Worm (Caenorhabditis elegans) whole organism, midembryonic: ENCODE data around the gene gei-6.

Experiments
- T22C8.4 ChIP-seq: fragments of 200-800 bp; sonication (Bioruptor generic); IDR thresholded peaks from 2 replicates; pipeline ENCODE4 v1.3.6; 2022; ENCODE audit warnings: missing genetic modification characterization, missing compliant biosample characterization
- cog-1 ChIP-seq: sonication (generic microtip); optimal IDR thresholded peaks from 2 replicates; lab custom pipeline; 2016; ENCODE audit warnings: missing genetic modification characterization, missing compliant biosample characterization
- flt-1 ChIP-seq: fragments of 200-800 bp; sonication (Bioruptor generic); IDR thresholded peaks from 2 replicates; pipeline ENCODE4 v1.3.6; 2022; ENCODE audit warnings: missing genetic modification characterization, missing compliant biosample characterization
- klf-2 ChIP-seq: fragments of 200-800 bp; sonication (Bioruptor generic); conservative IDR thresholded peaks from 2 replicates; pipeline ENCODE4 v1.3.6; 2022; ENCODE audit warnings: missing genetic modification reagents, missing genetic modification characterization, missing compliant biosample characterization
- med-1 ChIP-seq: sonication (generic microtip); optimal IDR thresholded peaks from 2 replicates; lab custom pipeline; 2017; ENCODE audit warnings: missing genetic modification characterization, mild to moderate bottlenecking, missing compliant biosample characterization, antibody characterized with exemption, missing genetic modification reagents; ENCODE audit not compliant: insufficient read depth
- ref-1 ChIP-seq: fragments of 200-800 bp; sonication (Bioruptor generic); conservative IDR thresholded peaks from 2 replicates; pipeline ENCODE4 v1.3.6; 2022; ENCODE audit warnings: missing genetic modification reagents, missing genetic modification characterization, missing compliant biosample characterization
- tab-1 ChIP-seq: fragments of 200-800 bp; sonication (Bioruptor generic); IDR thresholded peaks from 2 replicates; pipeline ENCODE4 v1.3.6; 2022; ENCODE audit warnings: missing genetic modification characterization, missing compliant biosample characterization
- ztf-23 ChIP-seq: fragments of 200-800 bp; sonication (Bioruptor generic); IDR thresholded peaks from 2 replicates; pipeline ENCODE4 v1.3.6; 2022; ENCODE audit warnings: missing genetic modification reagents, missing genetic modification characterization, missing compliant biosample characterization
- ztf-29 ChIP-seq: fragments of 200-800 bp; sonication (Bioruptor generic); IDR thresholded peaks from 2 replicates; pipeline ENCODE4 v1.3.6; 2022; ENCODE audit warnings: missing genetic modification reagents, missing genetic modification characterization, missing compliant biosample characterization

Gene gei-6

DNA sequence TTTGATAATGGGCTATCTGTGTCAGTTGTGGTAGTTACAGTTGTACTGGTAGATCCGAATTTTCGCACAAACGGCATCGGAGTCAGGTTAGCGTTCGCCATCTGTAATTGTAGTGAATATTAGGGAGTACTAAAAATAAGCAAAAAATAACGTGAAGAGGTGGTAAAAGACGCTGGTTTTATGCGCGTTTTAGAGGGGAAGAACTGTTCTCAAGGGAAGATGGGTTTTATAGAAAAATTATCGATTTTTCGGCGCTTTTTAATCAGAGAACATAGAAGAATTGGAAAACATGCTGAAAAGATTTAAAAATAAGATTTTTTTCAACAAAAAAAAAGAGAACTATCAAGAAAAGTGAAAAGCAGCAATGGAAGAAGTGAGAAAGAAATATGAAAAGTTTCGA lies 7.5 kb downstream of the gei-6 start, which contains the start of gene C13F10.7:
Gene C13F10.7 (minus strand): TSS at position 101 of the 400 bp plus-strand sequence.
- TF ChIP-seq ztf-23 (GFP tag; lab: Robert Waterston, UW): no peak
- TF ChIP-seq T22C8.4 (GFP tag; lab: Robert Waterston, UW): no peak
- no peak for TF ChIP-seq tab-1 (GFP tag; lab: Robert Waterston, UW)
- no peak for TF ChIP-seq ref-1
- no peak for TF ChIP-seq cog-1 (tag; lab: Kevin White, UChicago)
- no peak for TF ChIP-seq klf-2 (GFP tag; lab: Robert Waterston, UW)

DNA sequence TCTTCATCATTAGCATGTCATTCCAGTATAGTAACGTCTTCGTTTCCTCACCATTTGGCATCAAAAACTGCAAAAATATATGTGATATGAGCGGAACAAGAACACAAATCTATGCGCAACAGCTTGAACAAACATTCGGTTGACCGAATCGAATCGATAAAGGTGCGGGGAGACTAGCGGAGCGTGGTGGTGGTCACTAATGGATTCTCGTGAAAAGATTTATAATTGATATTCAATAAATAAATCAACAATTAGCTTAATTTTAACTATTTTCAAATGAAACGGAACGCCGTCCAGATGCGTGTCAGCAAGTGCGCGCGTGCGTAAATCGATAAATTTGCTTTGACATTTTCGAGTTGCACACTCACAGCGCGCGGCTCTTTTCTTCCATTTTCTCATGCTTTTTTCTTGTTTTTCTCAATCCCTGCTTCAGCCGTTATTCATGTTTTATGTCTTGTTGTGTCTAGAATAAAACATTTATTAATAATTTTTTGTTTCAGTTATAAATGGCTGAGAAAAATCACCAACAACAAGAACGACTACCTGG lies 9.6 kb downstream of the gei-6 start, which contains the start of the genes C13F10.8, C13F10.6 and kxd-1:
Gene C13F10.8 (minus strand): TSS at position 51 of the 547 bp plus-strand sequence.
Gene C13F10.6 (minus strand): TSS at position 67 of the 547 bp plus-strand sequence.
Gene kxd-1 (plus strand): TSS at position 497 of the 547 bp plus-strand sequence.
- no peak for TF ChIP-seq tab-1 (GFP tag; lab: Robert Waterston, UW)
- no peak for TF ChIP-seq med-1
- TF ChIP-seq klf-2 (GFP tag; lab: Robert Waterston, UW): no peak

DNA sequence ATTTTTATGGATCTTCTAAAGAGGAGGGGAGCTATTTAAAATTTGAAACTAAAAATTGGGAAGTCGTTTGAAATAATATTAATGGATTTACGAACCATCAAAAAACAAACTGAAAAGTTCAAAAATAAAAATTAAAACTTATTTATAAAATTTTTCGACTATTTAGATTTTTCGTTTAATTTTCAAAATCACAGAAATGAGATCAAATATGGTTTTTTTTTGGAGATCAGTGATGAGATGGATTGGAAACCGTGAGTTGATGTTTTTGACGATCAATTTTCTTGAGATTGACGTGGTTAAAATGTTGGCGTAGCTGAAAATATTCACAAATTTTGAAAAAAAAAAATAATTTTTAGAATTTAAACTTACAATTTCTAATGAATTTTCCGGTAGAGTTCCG lies 11.7 kb downstream of the gei-6 start, which contains the start of gene C13F10.5:
Gene C13F10.5 (minus strand): TSS at position 101 of the 400 bp plus-strand sequence.
- TF ChIP-seq ztf-23 (GFP tag; lab: Robert Waterston, UW) (no peak), cog-1 (tag; lab: Kevin White, UChicago) (no peak), ref-1 (no peak), med-1 (no peak), ztf-29 (GFP tag; lab: Robert Waterston, UW) (no peak), flt-1 (GFP tag; lab: Robert Waterston, UW) (no peak), T22C8.4 (GFP tag; lab: Robert Waterston, UW) (no peak), klf-2 (GFP tag; lab: Robert Waterston, UW) (no peak), tab-1 (GFP tag; lab: Robert Waterston, UW) (no peak)

DNA sequence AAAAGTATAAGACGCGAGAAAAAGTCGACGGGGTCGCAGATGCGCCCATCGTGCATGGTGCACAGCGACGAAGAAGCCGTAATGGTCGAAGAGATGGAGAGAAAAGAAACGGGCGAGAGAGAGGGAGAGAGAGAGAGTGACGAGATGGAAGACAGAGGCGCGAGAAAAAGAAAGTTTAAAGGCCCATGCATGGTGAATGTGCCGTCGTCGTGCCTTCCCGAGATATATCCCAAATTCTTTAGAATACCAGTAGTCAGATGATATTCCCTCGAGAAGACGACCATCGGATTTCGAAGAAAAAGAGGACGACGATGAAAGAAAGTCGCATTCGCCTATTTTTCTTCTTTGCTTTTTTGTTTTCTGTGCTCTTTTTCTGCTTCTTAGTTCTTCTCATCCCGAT lies 14.6 kb downstream of the gei-6 start:
- TF ChIP-seq ref-1: no peak
- TF ChIP-seq cog-1 (tag; lab: Kevin White, UChicago): no peak
- TF ChIP-seq med-1: no peak
- no peak for TF ChIP-seq T22C8.4 (GFP tag; lab: Robert Waterston, UW)
- TF ChIP-seq ztf-23 (GFP tag; lab: Robert Waterston, UW): no peak
- no peak for TF ChIP-seq ztf-29 (GFP tag; lab: Robert Waterston, UW)
- TF ChIP-seq flt-1 (GFP tag; lab: Robert Waterston, UW): no peak
- no peak for TF ChIP-seq klf-2 (GFP tag; lab: Robert Waterston, UW)
- TF ChIP-seq tab-1 (GFP tag; lab: Robert Waterston, UW): no peak

DNA sequence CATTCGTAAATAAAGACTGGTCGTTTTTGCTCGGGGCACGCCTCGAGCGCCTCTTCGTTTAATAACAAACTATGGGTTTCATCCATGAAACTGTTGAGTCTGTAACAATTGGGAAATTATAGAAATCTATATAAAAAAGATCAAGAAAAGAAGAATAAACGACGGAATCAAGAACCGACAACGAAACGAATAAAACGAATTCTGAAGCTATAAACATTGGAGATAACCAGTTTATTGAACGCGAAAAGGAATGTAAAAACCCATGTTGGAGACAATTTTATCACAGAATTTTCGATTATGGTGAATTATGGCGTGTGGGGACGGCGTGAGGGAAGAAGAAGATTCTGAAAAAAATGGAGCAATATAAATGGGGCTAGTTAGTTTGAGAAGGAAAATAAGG lies 15.8 kb downstream of the gei-6 start, which contains the start of gene soap-1:
Gene soap-1 (minus strand): TSS at position 101 of the 400 bp plus-strand sequence.
- TF ChIP-seq ztf-23 (GFP tag; lab: Robert Waterston, UW): no peak
- no peak for TF ChIP-seq ztf-29 (GFP tag; lab: Robert Waterston, UW)
- TF ChIP-seq flt-1 (GFP tag; lab: Robert Waterston, UW): no peak
- no peak for TF ChIP-seq cog-1 (tag; lab: Kevin White, UChicago)
- no peak for TF ChIP-seq med-1
- no peak for TF ChIP-seq ref-1
- TF ChIP-seq klf-2 (GFP tag; lab: Robert Waterston, UW): no peak
- no peak for TF ChIP-seq tab-1 (GFP tag; lab: Robert Waterston, UW)
- no peak for TF ChIP-seq T22C8.4 (GFP tag; lab: Robert Waterston, UW)

DNA sequence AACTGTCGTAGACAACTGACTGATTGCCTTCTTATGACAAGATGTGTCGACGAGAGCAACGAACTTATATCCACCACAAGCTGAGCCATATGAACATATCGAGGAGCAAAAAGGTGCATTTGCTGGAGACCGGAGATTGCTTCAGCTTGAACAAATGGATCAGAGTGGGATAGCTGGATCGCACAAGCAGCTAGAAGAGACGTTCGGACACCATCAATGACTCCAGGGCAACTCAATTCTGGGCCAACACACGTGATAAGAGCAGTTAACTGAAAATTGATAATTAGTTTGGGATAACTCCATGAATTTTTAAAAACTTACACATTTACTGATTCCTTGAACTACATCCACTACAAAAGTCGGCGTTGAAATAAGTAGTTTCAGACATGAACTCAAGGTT lies 21.6 kb downstream of the gei-6 start:
- TF ChIP-seq ztf-29 (GFP tag; lab: Robert Waterston, UW) (no peak), tab-1 (GFP tag; lab: Robert Waterston, UW) (no peak), ztf-23 (GFP tag; lab: Robert Waterston, UW) (no peak), cog-1 (tag; lab: Kevin White, UChicago) (no peak), ref-1 (no peak), klf-2 (GFP tag; lab: Robert Waterston, UW) (no peak), T22C8.4 (GFP tag; lab: Robert Waterston, UW) (no peak), med-1 (no peak), flt-1 (GFP tag; lab: Robert Waterston, UW) (no peak)

DNA sequence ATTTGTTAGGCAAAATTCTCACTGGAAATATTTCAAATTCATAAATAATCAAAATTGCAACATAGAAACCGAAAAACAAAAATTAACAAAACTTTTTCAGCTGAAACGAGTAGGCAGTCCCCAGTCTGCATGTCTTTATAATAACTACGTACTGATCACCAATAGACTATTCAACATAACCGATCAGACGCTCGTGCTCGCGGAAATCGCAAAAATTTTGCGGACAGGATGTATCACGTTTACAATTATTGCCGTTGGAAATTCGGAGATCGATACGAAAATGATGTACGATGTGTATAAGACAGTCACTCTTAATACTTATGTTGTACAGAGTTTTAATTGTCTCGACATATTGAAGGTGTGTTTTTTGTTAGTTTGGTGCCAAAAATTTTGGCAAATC lies 29.3 kb downstream of the gei-6 start:
- TF ChIP-seq ztf-23 (GFP tag; lab: Robert Waterston, UW) (no peak), tab-1 (GFP tag; lab: Robert Waterston, UW) (no peak), med-1 (no peak), ref-1 (no peak)

DNA sequence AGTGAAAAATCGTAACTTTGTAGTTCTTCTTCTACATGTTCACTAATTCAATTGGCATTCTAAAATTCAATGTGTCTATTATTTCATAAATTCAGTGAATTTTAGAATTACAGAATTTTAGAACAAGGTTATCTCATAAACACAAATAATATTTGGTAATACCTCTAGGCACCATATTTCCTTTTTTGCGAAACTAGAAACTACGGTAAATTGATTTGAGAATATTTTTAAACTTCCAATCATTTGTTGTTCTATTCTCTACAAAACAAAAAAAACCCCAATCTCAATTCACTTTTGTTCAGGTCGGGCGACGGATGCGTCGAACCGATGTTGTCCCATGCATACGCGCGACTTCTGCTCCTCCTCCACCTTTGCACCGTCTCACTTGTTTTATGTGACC lies 30.7 kb downstream of the gei-6 start, which contains the start of gene F09G2.1:
Gene F09G2.1 (plus strand): TSS at position 301 of the 400 bp plus-strand sequence.
- TF ChIP-seq tab-1 (GFP tag; lab: Robert Waterston, UW): no peak
- no peak for TF ChIP-seq klf-2 (GFP tag; lab: Robert Waterston, UW)
- no peak for TF ChIP-seq ztf-23 (GFP tag; lab: Robert Waterston, UW)
- no peak for TF ChIP-seq cog-1 (tag; lab: Kevin White, UChicago)

DNA sequence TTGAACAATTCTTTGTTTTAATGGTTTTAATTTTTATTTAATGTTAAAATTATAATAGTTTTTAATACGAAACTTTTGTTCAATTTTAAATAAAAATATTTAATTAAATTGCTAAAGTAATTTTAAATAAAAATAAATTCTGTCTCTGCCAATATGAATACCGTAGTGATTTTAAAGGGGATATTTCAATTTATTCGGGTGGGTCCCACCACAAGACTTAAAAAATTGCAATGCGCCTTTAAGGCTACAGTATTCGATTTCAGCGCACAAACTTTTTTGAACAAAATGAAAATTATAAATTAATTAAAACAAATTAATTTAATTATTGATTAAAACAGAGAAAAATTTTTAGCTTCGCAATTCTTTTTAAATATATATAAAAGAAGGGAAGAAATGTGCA lies 31.6 kb downstream of the gei-6 start:
- no peak for TF ChIP-seq med-1
- TF ChIP-seq ztf-29 (GFP tag; lab: Robert Waterston, UW): no peak
- TF ChIP-seq cog-1 (tag; lab: Kevin White, UChicago): no peak
- TF ChIP-seq T22C8.4 (GFP tag; lab: Robert Waterston, UW): no peak
- TF ChIP-seq ref-1: no peak
- no peak for TF ChIP-seq ztf-23 (GFP tag; lab: Robert Waterston, UW)
- TF ChIP-seq flt-1 (GFP tag; lab: Robert Waterston, UW): no peak
- TF ChIP-seq klf-2 (GFP tag; lab: Robert Waterston, UW): no peak
- no peak for TF ChIP-seq tab-1 (GFP tag; lab: Robert Waterston, UW)

DNA sequence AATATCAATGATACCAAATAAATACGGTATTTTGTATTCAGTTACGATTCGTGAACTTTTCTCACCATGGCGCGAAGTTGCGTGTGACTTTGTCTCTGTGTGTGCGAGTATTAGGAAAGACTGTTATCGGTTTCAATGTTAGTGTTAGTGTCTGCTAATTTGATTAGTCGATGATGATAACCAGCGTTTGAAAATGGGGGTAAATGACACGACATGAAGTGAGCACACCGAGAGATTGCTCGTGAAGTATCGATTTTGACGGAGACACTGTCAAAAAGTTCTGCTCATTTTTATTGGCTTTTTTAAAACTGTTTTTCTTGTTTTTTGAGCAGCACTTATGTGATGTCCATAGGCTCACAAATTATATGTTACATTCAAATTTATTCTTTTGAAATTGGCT lies 32.2 kb downstream of the gei-6 start:
- TF ChIP-seq flt-1 (GFP tag; lab: Robert Waterston, UW) (no peak), tab-1 (GFP tag; lab: Robert Waterston, UW) (no peak), ztf-23 (GFP tag; lab: Robert Waterston, UW) (no peak), ref-1 (no peak), T22C8.4 (GFP tag; lab: Robert Waterston, UW) (no peak), klf-2 (GFP tag; lab: Robert Waterston, UW) (no peak), cog-1 (tag; lab: Kevin White, UChicago) (no peak), ztf-29 (GFP tag; lab: Robert Waterston, UW) (no peak), med-1 (no peak)
